Worm (Caenorhabditis elegans): Measurements from ENCODE around the gene K12H6.8.

DNA sequence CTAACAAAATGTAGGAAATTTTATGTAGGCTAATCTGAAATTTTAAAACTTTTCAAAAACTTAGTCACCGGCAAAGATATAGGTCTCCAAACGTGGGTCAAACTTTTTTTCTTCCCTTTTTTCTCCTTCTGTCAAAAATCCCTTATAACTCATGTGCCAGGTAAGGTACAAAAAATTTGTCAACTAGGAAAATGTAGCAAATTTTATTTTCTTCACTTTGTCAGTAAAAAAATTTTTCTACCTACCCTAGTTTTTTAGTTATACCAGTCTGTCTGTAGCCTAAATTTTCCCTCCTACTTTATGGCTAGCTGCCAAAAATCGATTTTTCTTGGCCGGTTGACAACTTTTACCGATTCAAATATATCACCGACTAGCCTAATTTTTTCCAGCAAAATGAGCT is 11.0 kb upstream of the K12H6.8 start, which contains the start of gene set-13:
- no peak for TF ChIP-seq ztf-11 (tag; optimal IDR thresholded peaks at IDR 0.05)
- TF ChIP-seq nhr-6 (tag; optimal IDR thresholded peaks at IDR 0.05), result no peak
- no peak for TF ChIP-seq fkh-10 (GFP tag; optimal IDR thresholded peaks at IDR 0.05)
- TF ChIP-seq nhr-76 (tag; optimal IDR thresholded peaks at IDR 0.05), result no peak
- TF ChIP-seq lin-39 (tag; optimal IDR thresholded peaks at IDR 0.05), result no peak
- no peak for TF ChIP-seq unc-62 (GFP tag; optimal IDR thresholded peaks at IDR 0.05 in 1 of 2)
- TF ChIP-seq unc-62 (tag; optimal IDR thresholded peaks at IDR 0.05), result no peak
- no peak for TF ChIP-seq dpl-1 (GFP tag; optimal IDR thresholded peaks at IDR 0.05)
- TF ChIP-seq ceh-20 (GFP tag; IDR thresholded peaks at IDR 0.05), result no peak
- no peak for TF ChIP-seq ceh-82 (tag; optimal IDR thresholded peaks at IDR 0.05)
- no peak for TF ChIP-seq aly-2 (tag; optimal IDR thresholded peaks at IDR 0.05)
- no peak for TF ChIP-seq arid-1 (GFP tag; conservative IDR thresholded peaks at IDR 0.05)
- TF ChIP-seq vab-7 (GFP tag; IDR thresholded peaks at IDR 0.05), result no peak

All from whole organism, L4 larva.